Fruit fly (Drosophila melanogaster) whole organism, embryonic: ENCODE results near the gene Ac3.

Source experiments
- B-H1 ChIP-seq: fragments of 200-800 bp; sonication (Bioruptor generic); IDR thresholded peaks from 3 replicates; pipeline ENCODE4 v1.3.6; 2022; ENCODE audit warnings: missing biosample characterization, missing genetic modification characterization
- CG10543 ChIP-seq: fragments of 200-800 bp; sonication (Bioruptor generic); optimal IDR thresholded peaks from 3 replicates; lab custom pipeline; 2017; ENCODE audit warnings: missing biosample characterization, mild to moderate bottlenecking, missing genetic modification characterization, moderate library complexity
- CG11504 ChIP-seq: fragments of 200-800 bp; sonication (Bioruptor generic); optimal IDR thresholded peaks from 3 replicates; lab custom pipeline; 2019; ENCODE audit warnings: missing biosample characterization, mild to moderate bottlenecking, missing genetic modification characterization, moderate library complexity
- CG11695 ChIP-seq: fragments of 200-800 bp; sonication (Bioruptor generic); IDR thresholded peaks from 3 replicates; pipeline ENCODE4 v1.3.6; 2022; ENCODE audit warnings: missing biosample characterization, missing genetic modification characterization
- CG12391 ChIP-seq: fragments of 200-800 bp; sonication (Bioruptor generic); optimal IDR thresholded peaks from 3 replicates; lab custom pipeline; 2018; ENCODE audit warnings: missing biosample characterization, mild to moderate bottlenecking, missing genetic modification characterization, moderate library complexity
- CG13894 ChIP-seq: fragments of 200-800 bp; sonication (Bioruptor generic); optimal IDR thresholded peaks from 3 replicates; lab custom pipeline; 2018; ENCODE audit warnings: missing biosample characterization, mild to moderate bottlenecking, missing genetic modification characterization, moderate library complexity
- CG18262 ChIP-seq: fragments of 200-800 bp; optimal IDR thresholded peaks from 3 replicates; lab custom pipeline; 2019; ENCODE audit warnings: missing biosample characterization, mild to moderate bottlenecking, missing genetic modification characterization, moderate library complexity
- CG2199 ChIP-seq: fragments of 200-800 bp; sonication (Bioruptor generic); IDR thresholded peaks from 3 replicates; pipeline ENCODE4 v1.3.6; 2022; ENCODE audit warnings: missing biosample characterization, missing genetic modification characterization
- CG30403 ChIP-seq: fragments of 200-800 bp; sonication (Bioruptor generic); optimal IDR thresholded peaks from 3 replicates; lab custom pipeline; 2016; ENCODE audit warnings: missing biosample characterization, missing genetic modification characterization
- CG3163 ChIP-seq: fragments of 200-800 bp; sonication (Bioruptor generic); optimal IDR thresholded peaks from 3 replicates; lab custom pipeline; 2016; ENCODE audit warnings: missing biosample characterization, missing genetic modification characterization
- CG32532 ChIP-seq: fragments of 200-800 bp; sonication (Bioruptor generic); IDR thresholded peaks from 2 replicates; pipeline ENCODE4 v1.3.6; 2022; ENCODE audit warnings: missing biosample characterization, missing genetic modification characterization
- CG34376 ChIP-seq: fragments of 200-800 bp; sonication (Bioruptor generic); optimal IDR thresholded peaks from 2 replicates; lab custom pipeline; 2018; ENCODE audit warnings: missing biosample characterization, mild to moderate bottlenecking, missing genetic modification characterization
- CG34422 ChIP-seq: fragments of 200-800 bp; sonication (Bioruptor generic); IDR thresholded peaks from 3 replicates; pipeline ENCODE4 v1.3.6; 2022; ENCODE audit warnings: missing biosample characterization, missing genetic modification characterization
- CG43689 ChIP-seq: fragments of 200-800 bp; sonication (Bioruptor generic); IDR thresholded peaks from 2 replicates; pipeline ENCODE4 v1.3.6; 2022; ENCODE audit warnings: missing biosample characterization, missing genetic modification characterization
- CG4424 ChIP-seq: fragments of 200-800 bp; sonication (Bioruptor generic); optimal IDR thresholded peaks from 3 replicates; lab custom pipeline; 2016; ENCODE audit warnings: missing biosample characterization, missing genetic modification characterization
- CG4854 ChIP-seq: fragments of 200-800 bp; sonication (Bioruptor generic); optimal IDR thresholded peaks from 2 replicates; lab custom pipeline; 2016; ENCODE audit warnings: missing biosample characterization, missing genetic modification characterization, inconsistent platforms
- CG5180 ChIP-seq: fragments of 200-800 bp; sonication (Bioruptor generic); optimal IDR thresholded peaks from 3 replicates; lab custom pipeline; 2017; ENCODE audit warnings: missing biosample characterization, missing genetic modification characterization, mild to moderate bottlenecking, moderate library complexity, missing genetic modification reagents
- CG7556 ChIP-seq: fragments of 200-800 bp; sonication (Bioruptor generic); optimal IDR thresholded peaks from 2 replicates; lab custom pipeline; 2017; ENCODE audit warnings: missing biosample characterization, mild to moderate bottlenecking, missing genetic modification characterization
- CG9609 ChIP-seq: fragments of 200-800 bp; sonication (Bioruptor generic); optimal IDR thresholded peaks from 3 replicates; lab custom pipeline; 2016; ENCODE audit warnings: missing biosample characterization, missing genetic modification characterization
- CG9797 ChIP-seq: fragments of 200-800 bp; sonication (Bioruptor generic); optimal IDR thresholded peaks from 3 replicates; lab custom pipeline; 2018; ENCODE audit warnings: missing biosample characterization, mild to moderate bottlenecking, missing genetic modification characterization
- CG9876 ChIP-seq: fragments of 200-800 bp; sonication (Bioruptor generic); optimal IDR thresholded peaks from 2 replicates; lab custom pipeline; 2016; ENCODE audit warnings: missing biosample characterization, missing genetic modification characterization
- D ChIP-seq, 2 experiments: fragments of 200-800 bp in 1 of 2; fragments of >200 bp in 1 of 2; sonication (Bioruptor generic) in 1 of 2; optimal IDR thresholded peaks; 2 replicates in 1 of 2; 3 replicates in 1 of 2; lab custom pipeline; 2017; ENCODE audit warnings: mild to moderate bottlenecking in 1 of 2, missing biosample characterization in 1 of 2, missing genetic modification characterization in 1 of 2, missing genetic modification reagents in 1 of 2
- Dbx ChIP-seq: fragments of 200-800 bp; sonication (Bioruptor generic); IDR thresholded peaks from 3 replicates; pipeline ENCODE4 v1.3.6; 2022; ENCODE audit warnings: missing biosample characterization, missing genetic modification characterization
- Hand ChIP-seq: fragments of 200-800 bp; sonication (Bioruptor generic); optimal IDR thresholded peaks from 2 replicates; lab custom pipeline; 2017; ENCODE audit warnings: mild to moderate bottlenecking, missing biosample characterization, missing genetic modification reagents, missing genetic modification characterization
- HmgZ ChIP-seq: fragments of 200-800 bp; sonication (Bioruptor generic); optimal IDR thresholded peaks from 2 replicates; lab custom pipeline; 2018; ENCODE audit warnings: missing biosample characterization, mild to moderate bottlenecking, missing genetic modification characterization
- Hmx ChIP-seq: fragments of 200-800 bp; sonication (Bioruptor generic); optimal IDR thresholded peaks from 2 replicates; lab custom pipeline; 2016; ENCODE audit warnings: missing biosample characterization, missing genetic modification characterization
- NfI ChIP-seq: fragments of 200-800 bp; sonication (Bioruptor generic); optimal IDR thresholded peaks from 3 replicates; lab custom pipeline; 2018; ENCODE audit warnings: missing biosample characterization, mild to moderate bottlenecking, missing genetic modification characterization, moderate library complexity
- Scr ChIP-seq: fragments of 200-800 bp; sonication (Bioruptor generic); IDR thresholded peaks from 2 replicates; pipeline ENCODE4 v1.3.6; 2022; ENCODE audit warnings: missing biosample characterization, missing genetic modification characterization; ENCODE audit not compliant: partially characterized antibody
- Sox100B ChIP-seq: fragments of 200-800 bp; sonication (Bioruptor generic); optimal IDR thresholded peaks from 3 replicates; lab custom pipeline; 2018; ENCODE audit warnings: missing biosample characterization, mild to moderate bottlenecking, missing genetic modification characterization
- Trl ChIP-seq, 3 experiments: fragments of >200 bp in 2 of 3; fragments of 200-800 bp in 1 of 3; sonication (Bioruptor generic) in 1 of 3; optimal IDR thresholded peaks; 2 replicates in 1 of 3; 3 replicates in 2 of 3; lab custom pipeline; 2016 to 2017; ENCODE audit warnings: missing biosample characterization in 1 of 3, missing genetic modification characterization in 1 of 3
- ac ChIP-seq: fragments of 200-800 bp; sonication (Bioruptor generic); optimal IDR thresholded peaks from 3 replicates; lab custom pipeline; 2017; ENCODE audit warnings: missing biosample characterization, mild to moderate bottlenecking, missing genetic modification characterization
- ash1 ChIP-seq: fragments of 200-800 bp; sonication (Bioruptor generic); optimal IDR thresholded peaks from 2 replicates; lab custom pipeline; 2018; ENCODE audit warnings: missing biosample characterization, mild to moderate bottlenecking, missing genetic modification characterization
- ato ChIP-seq: fragments of 200-800 bp; sonication (Bioruptor generic); IDR thresholded peaks from 2 replicates; pipeline ENCODE4 v1.3.6; 2022; ENCODE audit warnings: missing biosample characterization, missing genetic modification characterization; ENCODE audit not compliant: partially characterized antibody
- cato ChIP-seq: fragments of 200-800 bp; sonication (Bioruptor generic); optimal IDR thresholded peaks from 2 replicates; lab custom pipeline; 2016; ENCODE audit warnings: missing biosample characterization, missing genetic modification characterization, borderline replicate concordance
- chif ChIP-seq, 2 experiments: fragments of 200-800 bp; sonication (Bioruptor generic); optimal IDR thresholded peaks; 3 replicates each; lab custom pipeline; 2016; ENCODE audit warnings: missing biosample characterization in 2 of 2, missing genetic modification characterization in 2 of 2
- danr ChIP-seq: fragments of 200-800 bp; sonication (Bioruptor generic); IDR thresholded peaks from 2 replicates; pipeline ENCODE4 v1.3.6; 2022; ENCODE audit warnings: missing biosample characterization, missing genetic modification characterization
- dysf ChIP-seq: fragments of 200-800 bp; sonication (Bioruptor generic); IDR thresholded peaks from 3 replicates; pipeline ENCODE4 v1.3.6; 2022; ENCODE audit warnings: missing biosample characterization, missing genetic modification characterization
- ewg ChIP-seq: fragments of 200-800 bp; sonication (Bioruptor generic); optimal IDR thresholded peaks from 3 replicates; lab custom pipeline; 2017; ENCODE audit warnings: mild to moderate bottlenecking, missing biosample characterization, missing genetic modification reagents, missing genetic modification characterization
- onecut ChIP-seq: fragments of 200-800 bp; sonication (Bioruptor generic); IDR thresholded peaks from 2 replicates; pipeline ENCODE4 v1.3.6; 2022; ENCODE audit warnings: missing biosample characterization, missing genetic modification characterization
- otp ChIP-seq: fragments of 200-800 bp; sonication (Bioruptor generic); IDR thresholded peaks from 3 replicates; pipeline ENCODE4, ENCODE4 v1.3.6; 2022; ENCODE audit warnings: missing biosample characterization, missing genetic modification characterization
- p53 ChIP-seq: fragments of 200-800 bp; sonication (Bioruptor generic); optimal IDR thresholded peaks from 2 replicates; lab custom pipeline; 2016; ENCODE audit warnings: missing biosample characterization, missing genetic modification characterization
- pfk ChIP-seq: fragments of 200-800 bp; sonication (Bioruptor generic); optimal IDR thresholded peaks from 2 replicates; lab custom pipeline; 2018; ENCODE audit warnings: missing biosample characterization, mild to moderate bottlenecking, missing genetic modification characterization, moderate library complexity
- prd ChIP-seq, 3 experiments: fragments of >200 bp in 2 of 3; fragments of 200-800 bp in 1 of 3; sonication (Bioruptor generic) in 1 of 3; optimal IDR thresholded peaks in 2 of 3; IDR thresholded peaks in 1 of 3; 2 replicates in 2 of 3; 3 replicates in 1 of 3; pipeline versions ENCODE4 v1.3.6 to Lab custom; 2017 to 2022; ENCODE audit warnings: missing biosample characterization in 1 of 3, missing genetic modification characterization in 1 of 3
- pros ChIP-seq: fragments of 200-800 bp; sonication (Bioruptor generic); optimal IDR thresholded peaks from 3 replicates; lab custom pipeline; 2019; ENCODE audit warnings: missing biosample characterization, mild to moderate bottlenecking, missing genetic modification characterization, moderate library complexity
- sens ChIP-seq: fragments of 200-800 bp; sonication (Bioruptor generic); peaks from one replicate; lab custom pipeline; 2016; ENCODE audit warnings: missing biosample characterization, missing genetic modification characterization
- sim ChIP-seq: fragments of 200-800 bp; sonication (Bioruptor generic); IDR thresholded peaks from 2 replicates; pipeline ENCODE4 v1.3.6; 2022; ENCODE audit warnings: missing biosample characterization, missing genetic modification characterization

Gene Ac3

DNA sequence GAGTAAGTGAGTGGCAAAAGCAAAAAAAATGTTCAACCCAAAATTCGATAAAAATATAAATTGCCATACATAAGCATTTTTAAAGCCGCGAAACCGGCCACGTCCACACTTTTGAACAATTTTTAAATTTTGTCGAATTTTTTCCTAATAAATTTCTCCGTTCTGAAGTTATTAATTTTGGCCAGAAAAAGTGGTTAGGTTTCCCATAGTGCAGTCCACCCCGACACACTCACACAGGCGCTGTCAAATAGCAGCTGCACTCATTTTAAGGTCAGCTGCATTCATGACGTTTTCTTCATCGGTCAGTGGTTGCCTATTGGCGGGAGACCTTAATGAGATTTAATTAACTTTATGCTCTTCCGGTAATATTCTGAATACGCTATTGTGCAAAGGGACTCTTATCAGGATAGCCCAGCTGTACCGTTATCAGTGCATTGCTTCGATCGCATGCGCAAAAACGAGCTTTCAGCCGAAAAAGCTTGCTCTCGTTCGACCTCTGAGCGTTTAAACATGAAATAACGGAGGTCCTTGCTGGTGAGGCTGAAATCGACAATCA, at the start of gene Ac3 (continued):
- TF ChIP-seq ewg (GFP tag; lab: Kevin White, UChicago) (peak; percentile 86), ash1 (GFP tag; lab: Kevin White, UChicago) (no peak), dysf (no peak), CG5180 (GFP tag; lab: Kevin White, UChicago) (no peak), CG30403 (GFP tag; lab: Kevin White, UChicago) (no peak), pros (GFP tag; lab: Kevin White, UChicago) (peak; percentile 39), CG9609 (GFP tag; lab: Kevin White, UChicago) (no peak), NfI (no peak), CG2199 (GFP tag; lab: Robert Waterston, UW) (peak; percentile 68; the same call in 1 of the 3 replicates), ac (GFP tag; lab: Kevin White, UChicago) (peak; percentile 91), Hand (GFP tag; lab: Kevin White, UChicago) (no peak)
- TF ChIP-seq, all 482 proteins: peak for 12

dm6 chr2L:21589323-21589722, 43.1 kb upstream of the Ac3 start, which contains the start of gene nompB:
TSS of gene nompB (minus strand) at chr2L:21589423.
- TF ChIP-seq onecut (GFP tag; lab: Robert Waterston, UW) (0 out of 2 replicates have a peak, but pooled peaks have one; percentile 10), sens (peak; percentile 67), Hmx (GFP tag; lab: Kevin White, UChicago) (no peak), ewg (GFP tag; lab: Kevin White, UChicago) (peak; percentile 27), CG7556 (GFP tag; lab: Kevin White, UChicago) (no peak), otp (no peak)

- TF ChIP-seq CG3163 (GFP tag; lab: Kevin White, UChicago): peak; percentile 82
- TF ChIP-seq HmgZ (tag; lab: Kevin White, UChicago): no peak
- no peak for TF ChIP-seq CG9797 (GFP tag; lab: Kevin White, UChicago)
- TF ChIP-seq CG10543 (GFP tag; lab: Kevin White, UChicago): no peak
- TF ChIP-seq Dbx (GFP tag; lab: Robert Waterston, UW): no peak
- no peak for TF ChIP-seq prd (optimal IDR thresholded peaks at IDR 0.05; lab: Kevin White, UChicago)
- no peak for TF ChIP-seq prd (GFP tag; IDR thresholded peaks at IDR 0.05; lab: Robert Waterston, UW)
- TF ChIP-seq CG43689 (GFP tag; lab: Robert Waterston, UW): no peak
- TF ChIP-seq pros (GFP tag; lab: Kevin White, UChicago): peak; percentile 50
- no peak for TF ChIP-seq danr (GFP tag; lab: Robert Waterston, UW)
- TF ChIP-seq Sox100B (GFP tag; lab: Kevin White, UChicago): no peak
- TF ChIP-seq chif (GFP tag; optimal IDR thresholded peaks at IDR 0.05; lab: Kevin White, UChicago): no peak
- no peak for TF ChIP-seq CG11695
- TF ChIP-seq CG4854 (GFP tag; lab: Kevin White, UChicago): no peak
- no peak for TF ChIP-seq CG34422 (GFP tag; lab: Robert Waterston, UW)
- no peak for TF ChIP-seq CG4424 (GFP tag; lab: Kevin White, UChicago)
- TF ChIP-seq pfk: no peak
- peak; percentile 11 for TF ChIP-seq CG13894 (tag; lab: Kevin White, UChicago)
- no peak for TF ChIP-seq D (optimal IDR thresholded peaks at IDR 0.05; lab: Kevin White, UChicago)
- no peak for TF ChIP-seq D (GFP tag; optimal IDR thresholded peaks at IDR 0.05; lab: Kevin White, UChicago)
- no peak for TF ChIP-seq p53
- TF ChIP-seq CG18262 (tag; lab: Kevin White, UChicago): peak; percentile 47
- TF ChIP-seq CG11504: no peak
- no peak for TF ChIP-seq CG12391 (tag; lab: Kevin White, UChicago)
- TF ChIP-seq Scr (GFP tag; lab: Robert Waterston, UW): no peak
- no peak for TF ChIP-seq CG34376 (GFP tag; lab: Kevin White, UChicago)
- peak; percentile 58 to 63 for TF ChIP-seq Trl (optimal IDR thresholded peaks at IDR 0.05; lab: Kevin White, UChicago)
- no peak for TF ChIP-seq Trl (GFP tag; optimal IDR thresholded peaks at IDR 0.05; lab: Kevin White, UChicago)
- TF ChIP-seq ato: no peak
- no peak for TF ChIP-seq B-H1 (GFP tag; lab: Robert Waterston, UW)
- TF ChIP-seq CG32532 (GFP tag; lab: Robert Waterston, UW): 0 out of 2 replicates have a peak, but pooled peaks have one; percentile 17
- TF ChIP-seq sim (GFP tag; lab: Robert Waterston, UW): no peak
- no peak for TF ChIP-seq cato (GFP tag; lab: Kevin White, UChicago)
- no peak for TF ChIP-seq CG9876
Measured at dm6 chr2L:21617949-21618348, 14.4 kb upstream of the Ac3 start.
